Fruit fly (Drosophila melanogaster) whole organism, embryonic: ENCODE measurements around the gene CG1545.
A peak's percentile ranks its signal among the peaks of the same experiment; 100 is the strongest.
"Not testable (repeated sequence)": the region's sequence is repeated elsewhere in the genome, so short reads cannot be mapped to it uniquely, and the experiment has no call there.

Experiments used
- Ada2b ChIP-seq: fragments of 200-800 bp; sonication (Bioruptor generic); IDR thresholded peaks from 2 replicates; pipeline ENCODE4 v1.3.6; 2022; ENCODE audit warnings: missing biosample characterization, missing genetic modification characterization
- Bdp1 ChIP-seq: fragments of 200-800 bp; sonication (Bioruptor generic); optimal IDR thresholded peaks from 3 replicates; lab custom pipeline; 2016; ENCODE audit warnings: missing biosample characterization, missing genetic modification characterization
- Bgb ChIP-seq: fragments of 200-800 bp; sonication (Bioruptor generic); IDR thresholded peaks from 2 replicates; pipeline ENCODE4 v1.3.6; 2022; ENCODE audit warnings: missing biosample characterization, missing genetic modification characterization; ENCODE audit not compliant: partially characterized antibody
- CG1024 ChIP-seq: fragments of 200-800 bp; sonication (Bioruptor generic); IDR thresholded peaks from 2 replicates; pipeline ENCODE4 v1.3.6; 2022; ENCODE audit warnings: missing biosample characterization, missing genetic modification characterization
- CG10366 ChIP-seq: fragments of 200-800 bp; sonication (Bioruptor generic); IDR thresholded peaks from 2 replicates; pipeline ENCODE4 v1.3.6; 2022; ENCODE audit warnings: missing biosample characterization, missing genetic modification characterization
- CG11695 ChIP-seq: fragments of 200-800 bp; sonication (Bioruptor generic); IDR thresholded peaks from 3 replicates; pipeline ENCODE4 v1.3.6; 2022; ENCODE audit warnings: missing biosample characterization, missing genetic modification characterization
- CG12104 ChIP-seq: fragments of 200-800 bp; sonication (Bioruptor generic); optimal IDR thresholded peaks from 3 replicates; lab custom pipeline; 2016; ENCODE audit warnings: missing biosample characterization, missing genetic modification characterization
- CG12155 ChIP-seq: fragments of 200-800 bp; sonication (Bioruptor generic); optimal IDR thresholded peaks from 3 replicates; lab custom pipeline; 2016; ENCODE audit warnings: missing biosample characterization, missing genetic modification characterization
- CG1233 ChIP-seq: fragments of 200-800 bp; sonication (Bioruptor generic); optimal IDR thresholded peaks from 4 replicates; lab custom pipeline; 2018; ENCODE audit warnings: missing biosample characterization, mild to moderate bottlenecking, missing genetic modification characterization
- CG14860 ChIP-seq: fragments of 200-800 bp; sonication (Bioruptor generic); IDR thresholded peaks from 3 replicates; pipeline ENCODE4 v1.3.6; 2022; ENCODE audit warnings: missing biosample characterization, missing genetic modification characterization; ENCODE audit not compliant: partially characterized antibody
- CG15269 ChIP-seq: fragments of 200-800 bp; sonication (Bioruptor generic); optimal IDR thresholded peaks from 2 replicates; lab custom pipeline; 2018; ENCODE audit warnings: missing biosample characterization, mild to moderate bottlenecking, missing genetic modification characterization, moderate library complexity
- CG1603 ChIP-seq: fragments of 200-800 bp; sonication (Bioruptor generic); optimal IDR thresholded peaks from 2 replicates; lab custom pipeline; 2019; ENCODE audit warnings: missing biosample characterization, mild to moderate bottlenecking, missing genetic modification characterization, moderate library complexity
- CG17385 ChIP-seq: fragments of 200-800 bp; sonication (Bioruptor generic); optimal IDR thresholded peaks from 3 replicates; lab custom pipeline; 2018; ENCODE audit warnings: missing biosample characterization, mild to moderate bottlenecking, missing genetic modification characterization
- CG17829 ChIP-seq: fragments of 200-800 bp; optimal IDR thresholded peaks from 2 replicates; lab custom pipeline; 2019; ENCODE audit warnings: missing biosample characterization, mild to moderate bottlenecking, missing genetic modification characterization, moderate library complexity
- CG18599 ChIP-seq: fragments of 200-800 bp; sonication (Bioruptor generic); optimal IDR thresholded peaks from 3 replicates; lab custom pipeline; 2017; ENCODE audit warnings: missing biosample characterization, missing genetic modification characterization, mild to moderate bottlenecking, moderate library complexity, missing genetic modification reagents
- CG2116 ChIP-seq: fragments of 200-800 bp; sonication (Bioruptor generic); optimal IDR thresholded peaks from 3 replicates; lab custom pipeline; 2018; ENCODE audit warnings: missing biosample characterization, mild to moderate bottlenecking, missing genetic modification characterization
- CG31365 ChIP-seq: fragments of 200-800 bp; sonication (Bioruptor generic); optimal IDR thresholded peaks from 2 replicates; lab custom pipeline; 2018; ENCODE audit warnings: missing biosample characterization, mild to moderate bottlenecking, missing genetic modification characterization
- CG7839 ChIP-seq: fragments of 200-800 bp; sonication (Bioruptor generic); optimal IDR thresholded peaks from 3 replicates; lab custom pipeline; 2018; ENCODE audit warnings: missing biosample characterization, mild to moderate bottlenecking, missing genetic modification characterization, moderate library complexity
- CG8478 ChIP-seq: fragments of >200 bp; optimal IDR thresholded peaks from 2 replicates; lab custom pipeline; 2018
- Doc2 ChIP-seq: fragments of 200-800 bp; sonication (Bioruptor generic); IDR thresholded peaks from 2 replicates; pipeline ENCODE4 v1.3.6; 2022; ENCODE audit warnings: missing biosample characterization, missing genetic modification characterization
- Eip74EF ChIP-seq, 2 experiments: fragments of 200-800 bp in 1 of 2; fragments of >200 bp in 1 of 2; sonication (Bioruptor generic) in 1 of 2; optimal IDR thresholded peaks; 2 replicates each; lab custom pipeline; 2017 to 2019; ENCODE audit warnings: missing biosample characterization in 2 of 2, missing genetic modification characterization in 2 of 2, mild to moderate bottlenecking in 1 of 2, moderate library complexity in 1 of 2
- Lim3 ChIP-seq: fragments of 200-800 bp; sonication (Bioruptor generic); IDR thresholded peaks from 2 replicates; pipeline ENCODE4 v1.3.6; 2022; ENCODE audit warnings: missing biosample characterization, missing genetic modification characterization
- Max ChIP-seq: fragments of 200-800 bp; sonication (Bioruptor generic); optimal IDR thresholded peaks from 2 replicates; lab custom pipeline; 2016; ENCODE audit warnings: missing biosample characterization, mild to moderate bottlenecking, missing genetic modification characterization
- NFAT ChIP-seq: fragments of 200-800 bp; sonication (Bioruptor generic); IDR thresholded peaks from 2 replicates; pipeline ENCODE4 v1.3.6; 2022; ENCODE audit warnings: missing biosample characterization, missing genetic modification characterization
- NK7.1 ChIP-seq: fragments of 200-800 bp; sonication (Bioruptor generic); optimal IDR thresholded peaks from 3 replicates; lab custom pipeline; 2016; ENCODE audit warnings: missing biosample characterization, missing genetic modification characterization
- Opbp ChIP-seq: fragments of 200-800 bp; sonication (Bioruptor generic); IDR thresholded peaks from 3 replicates; pipeline ENCODE4 v1.3.6; 2022; ENCODE audit warnings: missing biosample characterization, missing genetic modification characterization; ENCODE audit not compliant: partially characterized antibody
- TFAM ChIP-seq: fragments of 200-800 bp; sonication (Bioruptor generic); optimal IDR thresholded peaks from 2 replicates; lab custom pipeline; 2017; ENCODE audit warnings: missing biosample characterization, missing genetic modification characterization, inconsistent platforms
- ac ChIP-seq: fragments of 200-800 bp; sonication (Bioruptor generic); optimal IDR thresholded peaks from 3 replicates; lab custom pipeline; 2017; ENCODE audit warnings: missing biosample characterization, mild to moderate bottlenecking, missing genetic modification characterization
- bowl ChIP-seq: fragments of 200-800 bp; sonication (Bioruptor generic); IDR thresholded peaks from 2 replicates; pipeline ENCODE4 v1.3.6; 2022; ENCODE audit warnings: missing biosample characterization, missing genetic modification characterization
- cad ChIP-seq: fragments of >200 bp; optimal IDR thresholded peaks from 2 replicates; lab custom pipeline; 2017; ENCODE audit warnings: missing biosample characterization, missing genetic modification characterization
- gem ChIP-seq: fragments of 200-800 bp; sonication (Bioruptor generic); optimal IDR thresholded peaks from 2 replicates; lab custom pipeline; 2019; ENCODE audit warnings: missing biosample characterization, mild to moderate bottlenecking, missing genetic modification characterization, moderate library complexity
- gsb ChIP-seq: fragments of 200-800 bp; sonication (Bioruptor generic); IDR thresholded peaks from 2 replicates; pipeline ENCODE4 v1.3.6; 2022; ENCODE audit warnings: missing biosample characterization, missing genetic modification characterization
- hbn ChIP-seq: fragments of 200-800 bp; sonication (Bioruptor generic); IDR thresholded peaks from 2 replicates; pipeline ENCODE4 v1.3.6; 2022; ENCODE audit warnings: missing biosample characterization, missing genetic modification characterization; ENCODE audit not compliant: partially characterized antibody
- pb ChIP-seq: fragments of 200-800 bp; sonication (Bioruptor generic); optimal IDR thresholded peaks from 3 replicates; lab custom pipeline; 2016; ENCODE audit warnings: missing biosample characterization, missing genetic modification characterization
- pnt ChIP-seq: fragments of 200-800 bp; sonication (Bioruptor generic); optimal IDR thresholded peaks from 3 replicates; lab custom pipeline; 2016; ENCODE audit warnings: missing biosample characterization, missing genetic modification characterization
- ranshi ChIP-seq: fragments of 200-800 bp; sonication (Bioruptor generic); IDR thresholded peaks from 2 replicates; pipeline ENCODE4 v1.3.6; 2022; ENCODE audit warnings: missing biosample characterization, missing genetic modification characterization
- sens ChIP-seq: fragments of 200-800 bp; sonication (Bioruptor generic); peaks from one replicate; lab custom pipeline; 2016; ENCODE audit warnings: missing biosample characterization, missing genetic modification characterization
- sim ChIP-seq: fragments of 200-800 bp; sonication (Bioruptor generic); IDR thresholded peaks from 2 replicates; pipeline ENCODE4 v1.3.6; 2022; ENCODE audit warnings: missing biosample characterization, missing genetic modification characterization
- sima ChIP-seq: fragments of 200-800 bp; sonication (Bioruptor generic); optimal IDR thresholded peaks from 2 replicates; lab custom pipeline; 2016; ENCODE audit warnings: missing biosample characterization, missing genetic modification characterization
- tna ChIP-seq: fragments of 200-800 bp; sonication (Bioruptor generic); IDR thresholded peaks from 2 replicates; pipeline ENCODE4 v1.3.6; 2022; ENCODE audit warnings: missing biosample characterization, missing genetic modification characterization; ENCODE audit not compliant: partially characterized antibody
- twi ChIP-seq: fragments of 200-800 bp; optimal IDR thresholded peaks from 2 replicates; lab custom pipeline; 2019; ENCODE audit warnings: missing biosample characterization, mild to moderate bottlenecking, missing genetic modification characterization, moderate library complexity
- vvl ChIP-seq: fragments of 200-800 bp; sonication (Bioruptor generic); IDR thresholded peaks from 2 replicates; pipeline ENCODE4 v1.3.6; 2022; ENCODE audit warnings: missing biosample characterization, missing genetic modification characterization
- z ChIP-seq: fragments of 200-800 bp; sonication (Bioruptor generic); IDR thresholded peaks from 3 replicates; pipeline ENCODE4 v1.3.6; 2022; ENCODE audit warnings: missing biosample characterization, missing genetic modification characterization

The CG1545 gene

DNA sequence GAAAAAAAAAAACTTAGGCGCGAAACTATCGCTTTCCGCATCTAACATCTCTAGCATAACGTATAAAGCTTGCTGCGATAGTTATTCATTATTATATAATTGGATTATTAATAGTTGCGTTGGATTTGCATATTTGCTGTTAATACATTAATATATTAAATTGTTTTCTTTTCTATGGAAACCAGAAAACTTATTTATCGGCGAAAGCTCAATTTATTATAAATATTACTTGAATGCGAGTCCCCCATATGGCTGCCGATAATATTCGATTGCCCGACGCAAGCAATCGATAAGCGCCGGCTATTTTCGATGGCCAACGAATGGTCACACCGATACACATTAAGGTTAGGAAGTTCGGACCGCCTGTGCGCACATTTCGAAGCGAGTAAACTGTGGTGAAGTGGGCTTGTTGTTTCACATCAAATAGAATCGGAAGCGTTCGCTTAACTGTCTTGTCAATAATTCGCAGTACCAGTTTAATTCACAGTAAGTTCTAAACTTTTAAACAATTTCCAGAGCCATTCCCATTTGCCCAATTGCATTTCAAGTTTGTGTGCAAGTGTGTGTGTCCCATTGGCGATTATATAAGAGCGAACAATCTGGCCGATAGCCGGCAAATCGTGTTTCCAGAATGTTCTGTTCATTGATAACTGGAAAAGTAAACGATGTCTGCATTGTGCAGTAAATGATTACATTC is 48.9 kb upstream of the CG1545 start, which contains the start of gene Hsp60A (continued):
- TF ChIP-seq cad (GFP tag; lab: Kevin White, UChicago) (no peak), CG1603 (no peak), sima (GFP tag; lab: Kevin White, UChicago) (no peak), z (GFP tag; lab: Robert Waterston, UW) (no peak), CG18599 (GFP tag; lab: Kevin White, UChicago) (peak; percentile 47), Max (GFP tag; lab: Kevin White, UChicago) (peak; percentile 65), CG15269 (peak; percentile 59), Doc2 (GFP tag; lab: Robert Waterston, UW) (no peak), Bdp1 (GFP tag; lab: Kevin White, UChicago) (no peak), Opbp (peak; percentile 69; the same call in 2 of the 3 replicates), CG17385 (GFP tag; lab: Kevin White, UChicago) (no peak), gem (peak; percentile 73), hbn (GFP tag; lab: Robert Waterston, UW) (peak; percentile 73), pb (GFP tag; lab: Kevin White, UChicago) (no peak), NK7.1 (no peak), CG31365 (tag; lab: Kevin White, UChicago) (no peak), CG10366 (GFP tag; lab: Robert Waterston, UW) (peak; percentile 47), sens (GFP tag; lab: Kevin White, UChicago) (peak; percentile 88), gsb (GFP tag; lab: Robert Waterston, UW) (no peak), Lim3 (no peak), NFAT (no peak), Eip74EF (GFP tag; optimal IDR thresholded peaks at IDR 0.05; lab: Kevin White, UChicago) (no peak), CG12104 (GFP tag; lab: Kevin White, UChicago) (peak; percentile 26), CG11695 (GFP tag; lab: Robert Waterston, UW) (no peak), CG8478 (no peak), vvl (GFP tag; lab: Robert Waterston, UW) (0 out of 2 replicates have a peak, but pooled peaks have one; percentile 18), ranshi (GFP tag; lab: Robert Waterston, UW) (no peak; the same call in 1 of the 2 replicates), Ada2b (GFP tag; lab: Robert Waterston, UW) (no peak), CG7839 (peak; percentile 59), ac (no peak), tna (GFP tag; lab: Robert Waterston, UW) (peak; percentile 82), Bgb (GFP tag; lab: Robert Waterston, UW) (peak; percentile 77), bowl (GFP tag; lab: Robert Waterston, UW) (no peak), twi (tag; lab: Kevin White, UChicago) (no peak), CG2116 (peak; percentile 74), CG1233 (GFP tag; lab: Kevin White, UChicago) (no peak), pnt (GFP tag; lab: Kevin White, UChicago) (no peak), sim (GFP tag; lab: Robert Waterston, UW) (no peak), CG1024 (GFP tag; lab: Robert Waterston, UW) (no peak), CG14860 (peak; percentile 77)

DNA sequence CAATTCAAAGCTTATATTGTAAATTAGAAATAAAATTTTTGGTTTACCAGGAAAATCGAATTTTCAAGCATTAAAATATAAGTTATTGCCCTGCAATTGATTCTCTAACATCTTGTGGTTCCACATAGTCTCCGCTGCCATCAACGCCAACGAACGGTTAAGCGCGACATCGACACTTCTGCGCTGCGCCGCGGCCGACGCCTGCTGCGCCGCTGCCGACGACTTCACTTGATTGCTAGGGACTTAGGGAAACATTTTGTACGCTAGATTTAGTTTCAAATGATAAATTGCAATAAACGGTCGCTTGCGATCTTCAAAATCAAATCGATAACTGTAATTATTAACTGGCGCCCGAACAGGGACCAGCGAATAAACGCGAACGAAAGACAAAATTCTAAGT is 36.6 kb upstream of the CG1545 start, which contains the start of gene CG42249:
Gene CG42249, plus strand, starts transcription at position 301 of the 400 bp plus-strand sequence.
- not testable (repeated sequence) for TF ChIP-seq CG12155 (GFP tag; lab: Kevin White, UChicago); CG17829 (tag; lab: Kevin White, UChicago); TFAM (GFP tag; lab: Kevin White, UChicago)
